Fruit fly (Drosophila melanogaster) whole organism, embryonic: ENCODE results near the gene BORCS6.

Experiments used
- Ada2b ChIP-seq: fragments of 200-800 bp; sonication (Bioruptor generic); IDR thresholded peaks from 2 replicates; pipeline ENCODE4 v1.3.6; 2022; ENCODE audit warnings: missing biosample characterization, missing genetic modification characterization
- Aef1 ChIP-seq: fragments of 200-800 bp; sonication (Bioruptor generic); IDR thresholded peaks from 3 replicates; pipeline ENCODE4 v1.3.6; 2022; ENCODE audit warnings: missing biosample characterization, missing genetic modification characterization
- Bdp1 ChIP-seq: fragments of 200-800 bp; sonication (Bioruptor generic); optimal IDR thresholded peaks from 3 replicates; lab custom pipeline; 2016; ENCODE audit warnings: missing biosample characterization, missing genetic modification characterization
- CG11398 ChIP-seq: fragments of 200-800 bp; sonication (Bioruptor generic); optimal IDR thresholded peaks from 2 replicates; lab custom pipeline; 2016; ENCODE audit warnings: missing biosample characterization, missing genetic modification characterization
- CG11504 ChIP-seq: fragments of 200-800 bp; sonication (Bioruptor generic); optimal IDR thresholded peaks from 3 replicates; lab custom pipeline; 2019; ENCODE audit warnings: missing biosample characterization, mild to moderate bottlenecking, missing genetic modification characterization, moderate library complexity
- CG12104 ChIP-seq: fragments of 200-800 bp; sonication (Bioruptor generic); optimal IDR thresholded peaks from 3 replicates; lab custom pipeline; 2016; ENCODE audit warnings: missing biosample characterization, missing genetic modification characterization
- CG12744 ChIP-seq: fragments of 200-800 bp; sonication (Bioruptor generic); optimal IDR thresholded peaks from 2 replicates; lab custom pipeline; 2016; ENCODE audit warnings: missing biosample characterization, missing genetic modification characterization
- CG14014 ChIP-seq: fragments of 200-800 bp; sonication (Bioruptor generic); IDR thresholded peaks from 2 replicates; pipeline ENCODE4 v1.3.6; 2022; ENCODE audit warnings: missing biosample characterization, missing genetic modification characterization
- CG16815 ChIP-seq: fragments of 200-800 bp; sonication (Bioruptor generic); optimal IDR thresholded peaks from 3 replicates; lab custom pipeline; 2017; ENCODE audit warnings: missing biosample characterization, mild to moderate bottlenecking, missing genetic modification characterization
- CG17328 ChIP-seq: fragments of 200-800 bp; sonication (Bioruptor generic); IDR thresholded peaks from 2 replicates; pipeline ENCODE4 v1.3.6; 2022; ENCODE audit warnings: missing biosample characterization, missing genetic modification characterization
- CG17829 ChIP-seq: fragments of 200-800 bp; optimal IDR thresholded peaks from 2 replicates; lab custom pipeline; 2019; ENCODE audit warnings: missing biosample characterization, mild to moderate bottlenecking, missing genetic modification characterization, moderate library complexity
- CG3163 ChIP-seq: fragments of 200-800 bp; sonication (Bioruptor generic); optimal IDR thresholded peaks from 3 replicates; lab custom pipeline; 2016; ENCODE audit warnings: missing biosample characterization, missing genetic modification characterization
- CG32772 ChIP-seq: fragments of 200-800 bp; sonication (Bioruptor generic); IDR thresholded peaks from 2 replicates; pipeline ENCODE4 v1.3.6; 2022; ENCODE audit warnings: missing biosample characterization, missing genetic modification characterization
- CG33557 ChIP-seq: fragments of 200-800 bp; sonication (Bioruptor generic); optimal IDR thresholded peaks from 2 replicates; lab custom pipeline; 2019; ENCODE audit warnings: missing biosample characterization, mild to moderate bottlenecking, missing genetic modification characterization, moderate library complexity
- CG7271 ChIP-seq: fragments of 200-800 bp; sonication (Bioruptor generic); optimal IDR thresholded peaks from 2 replicates; lab custom pipeline; 2018; ENCODE audit warnings: missing biosample characterization, mild to moderate bottlenecking, missing genetic modification characterization, moderate library complexity
- CG8089 ChIP-seq: fragments of 200-800 bp; sonication (Bioruptor generic); optimal IDR thresholded peaks from 3 replicates; lab custom pipeline; 2016; ENCODE audit warnings: missing biosample characterization, missing genetic modification characterization
- Ets65A ChIP-seq: fragments of 200-800 bp; sonication (Bioruptor generic); peaks from one replicate; lab custom pipeline; 2016; ENCODE audit warnings: missing biosample characterization, missing genetic modification characterization
- Fer1 ChIP-seq: fragments of 200-800 bp; sonication (Bioruptor generic); optimal IDR thresholded peaks from 2 replicates; lab custom pipeline; 2017; ENCODE audit warnings: missing biosample characterization, mild to moderate bottlenecking, missing genetic modification characterization
- HLH54F ChIP-seq: fragments of 200-800 bp; sonication (Bioruptor generic); optimal IDR thresholded peaks from 3 replicates; lab custom pipeline; 2016; ENCODE audit warnings: missing biosample characterization, missing genetic modification characterization
- HLHmδ ChIP-seq: fragments of 200-800 bp; sonication (Bioruptor generic); optimal IDR thresholded peaks from 2 replicates; lab custom pipeline; 2018; ENCODE audit warnings: missing biosample characterization, mild to moderate bottlenecking, missing genetic modification characterization, moderate library complexity
- Hr3 ChIP-seq: fragments of 200-800 bp; sonication (Bioruptor generic); optimal IDR thresholded peaks from 3 replicates; lab custom pipeline; 2016; ENCODE audit warnings: missing biosample characterization, missing genetic modification characterization
- Kr ChIP-seq: fragments of 200-800 bp; sonication (Bioruptor generic); optimal IDR thresholded peaks from 2 replicates; lab custom pipeline; 2017; ENCODE audit warnings: missing biosample characterization, mild to moderate bottlenecking, missing genetic modification characterization
- Lim3 ChIP-seq: fragments of 200-800 bp; sonication (Bioruptor generic); IDR thresholded peaks from 2 replicates; pipeline ENCODE4 v1.3.6; 2022; ENCODE audit warnings: missing biosample characterization, missing genetic modification characterization
- Mrtf ChIP-seq: fragments of 200-800 bp; sonication (Bioruptor generic); IDR thresholded peaks from 3 replicates; pipeline ENCODE4 v1.3.6; 2022; ENCODE audit warnings: missing biosample characterization, missing genetic modification characterization
- Ptx1 ChIP-seq: fragments of 200-800 bp; sonication (Bioruptor generic); IDR thresholded peaks from 2 replicates; pipeline ENCODE4 v1.3.6; 2022; ENCODE audit warnings: missing biosample characterization, missing genetic modification characterization
- Tbp ChIP-seq: fragments of >200 bp; optimal IDR thresholded peaks from 2 replicates; lab custom pipeline; 2018; ENCODE audit warnings: missing biosample characterization, missing genetic modification characterization
- ara ChIP-seq: fragments of 200-800 bp; sonication (Bioruptor generic); IDR thresholded peaks from 2 replicates; pipeline ENCODE4 v1.3.6; 2022; ENCODE audit warnings: missing biosample characterization, missing genetic modification characterization
- bbx ChIP-seq: fragments of 200-800 bp; sonication (Bioruptor generic); IDR thresholded peaks from 2 replicates; pipeline ENCODE4 v1.3.6; 2022; ENCODE audit warnings: missing biosample characterization, missing genetic modification characterization; ENCODE audit not compliant: partially characterized antibody
- bigmax ChIP-seq: fragments of 200-800 bp; sonication (Bioruptor generic); optimal IDR thresholded peaks from 2 replicates; lab custom pipeline; 2018; ENCODE audit warnings: missing biosample characterization, mild to moderate bottlenecking, missing genetic modification characterization
- br ChIP-seq: fragments of >200 bp; optimal IDR thresholded peaks from 2 replicates; lab custom pipeline; 2017
- btn ChIP-seq: fragments of 200-800 bp; sonication (Bioruptor generic); optimal IDR thresholded peaks from 2 replicates; lab custom pipeline; 2016; ENCODE audit warnings: missing biosample characterization, missing genetic modification characterization
- da ChIP-seq: fragments of 200-800 bp; sonication (Bioruptor generic); optimal IDR thresholded peaks from 2 replicates; lab custom pipeline; 2016; ENCODE audit warnings: missing biosample characterization, missing genetic modification characterization
- emc ChIP-seq: fragments of 200-800 bp; sonication (Bioruptor generic); optimal IDR thresholded peaks from 2 replicates; lab custom pipeline; 2016; ENCODE audit warnings: missing biosample characterization, missing genetic modification characterization
- eve ChIP-seq, 2 experiments: fragments of >200 bp; optimal IDR thresholded peaks; 2 replicates each; lab custom pipeline; 2017; ENCODE audit warnings: missing biosample characterization in 2 of 2, missing genetic modification characterization in 2 of 2
- exex ChIP-seq: fragments of 200-800 bp; sonication (Bioruptor generic); optimal IDR thresholded peaks from 4 replicates; lab custom pipeline; 2018; ENCODE audit warnings: missing biosample characterization, mild to moderate bottlenecking, missing genetic modification characterization, moderate library complexity
- fru ChIP-seq: fragments of >200 bp; optimal IDR thresholded peaks from 2 replicates; lab custom pipeline; 2017
- gt ChIP-seq: fragments of 200-800 bp; sonication (Bioruptor generic); IDR thresholded peaks from 2 replicates; pipeline ENCODE4 v1.3.6; 2022; ENCODE audit warnings: missing biosample characterization, missing genetic modification characterization
- ham ChIP-seq: fragments of 200-800 bp; sonication (Bioruptor generic); IDR thresholded peaks from 2 replicates; pipeline ENCODE4 v1.3.6; 2022; ENCODE audit warnings: missing biosample characterization, missing genetic modification characterization
- hth ChIP-seq: fragments of >200 bp; optimal IDR thresholded peaks from 2 replicates; lab custom pipeline; 2017; ENCODE audit warnings: inconsistent platforms
- jigr1 ChIP-seq: fragments of 200-800 bp; sonication (Bioruptor generic); IDR thresholded peaks from 3 replicates; pipeline ENCODE4 v1.3.6; 2022; ENCODE audit warnings: missing biosample characterization, missing genetic modification characterization
- mirr ChIP-seq: fragments of 200-800 bp; sonication (Bioruptor generic); optimal IDR thresholded peaks from 3 replicates; lab custom pipeline; 2018; ENCODE audit warnings: missing biosample characterization, mild to moderate bottlenecking, missing genetic modification characterization
- peb ChIP-seq: fragments of 200-800 bp; sonication (Bioruptor generic); IDR thresholded peaks from 2 replicates; pipeline ENCODE4 v1.3.6; 2022; ENCODE audit warnings: missing biosample characterization, missing genetic modification characterization
- row ChIP-seq: fragments of 200-800 bp; sonication (Bioruptor generic); IDR thresholded peaks from 3 replicates; pipeline ENCODE4 v1.3.6; 2022; ENCODE audit warnings: missing biosample characterization, missing genetic modification characterization
- sd ChIP-seq: fragments of 200-800 bp; sonication (Bioruptor generic); optimal IDR thresholded peaks from 3 replicates; lab custom pipeline; 2018; ENCODE audit warnings: missing biosample characterization, mild to moderate bottlenecking, missing genetic modification characterization, moderate library complexity
- slbo ChIP-seq: fragments of 200-800 bp; sonication (Bioruptor generic); IDR thresholded peaks from 2 replicates; pipeline ENCODE4 v1.3.6; 2022; ENCODE audit warnings: missing biosample characterization, missing genetic modification characterization
- sr ChIP-seq: fragments of 200-800 bp; sonication (Bioruptor generic); IDR thresholded peaks from 3 replicates; pipeline ENCODE4 v1.3.6; 2022; ENCODE audit warnings: missing biosample characterization, missing genetic modification characterization
- stwl ChIP-seq: fragments of 200-800 bp; sonication (Bioruptor generic); optimal IDR thresholded peaks from 3 replicates; lab custom pipeline; 2018; ENCODE audit warnings: missing biosample characterization, mild to moderate bottlenecking, missing genetic modification characterization, moderate library complexity
- tin ChIP-seq: fragments of 200-800 bp; sonication (Bioruptor generic); optimal IDR thresholded peaks from 3 replicates; lab custom pipeline; 2016; ENCODE audit warnings: missing biosample characterization, missing genetic modification characterization
- tio ChIP-seq: fragments of 200-800 bp; sonication (Bioruptor generic); optimal IDR thresholded peaks from 2 replicates; lab custom pipeline; 2017; ENCODE audit warnings: missing biosample characterization, missing genetic modification characterization, inconsistent platforms
- trem ChIP-seq: fragments of 200-800 bp; optimal IDR thresholded peaks from 3 replicates; lab custom pipeline; 2019; ENCODE audit warnings: missing biosample characterization, mild to moderate bottlenecking, missing genetic modification characterization, moderate library complexity
- unc-4 ChIP-seq: fragments of 200-800 bp; sonication (Bioruptor generic); IDR thresholded peaks from 2 replicates; pipeline ENCODE4 v1.3.6; 2022; ENCODE audit warnings: missing biosample characterization, missing genetic modification characterization; ENCODE audit not compliant: partially characterized antibody

BORCS6 gene

DNA sequence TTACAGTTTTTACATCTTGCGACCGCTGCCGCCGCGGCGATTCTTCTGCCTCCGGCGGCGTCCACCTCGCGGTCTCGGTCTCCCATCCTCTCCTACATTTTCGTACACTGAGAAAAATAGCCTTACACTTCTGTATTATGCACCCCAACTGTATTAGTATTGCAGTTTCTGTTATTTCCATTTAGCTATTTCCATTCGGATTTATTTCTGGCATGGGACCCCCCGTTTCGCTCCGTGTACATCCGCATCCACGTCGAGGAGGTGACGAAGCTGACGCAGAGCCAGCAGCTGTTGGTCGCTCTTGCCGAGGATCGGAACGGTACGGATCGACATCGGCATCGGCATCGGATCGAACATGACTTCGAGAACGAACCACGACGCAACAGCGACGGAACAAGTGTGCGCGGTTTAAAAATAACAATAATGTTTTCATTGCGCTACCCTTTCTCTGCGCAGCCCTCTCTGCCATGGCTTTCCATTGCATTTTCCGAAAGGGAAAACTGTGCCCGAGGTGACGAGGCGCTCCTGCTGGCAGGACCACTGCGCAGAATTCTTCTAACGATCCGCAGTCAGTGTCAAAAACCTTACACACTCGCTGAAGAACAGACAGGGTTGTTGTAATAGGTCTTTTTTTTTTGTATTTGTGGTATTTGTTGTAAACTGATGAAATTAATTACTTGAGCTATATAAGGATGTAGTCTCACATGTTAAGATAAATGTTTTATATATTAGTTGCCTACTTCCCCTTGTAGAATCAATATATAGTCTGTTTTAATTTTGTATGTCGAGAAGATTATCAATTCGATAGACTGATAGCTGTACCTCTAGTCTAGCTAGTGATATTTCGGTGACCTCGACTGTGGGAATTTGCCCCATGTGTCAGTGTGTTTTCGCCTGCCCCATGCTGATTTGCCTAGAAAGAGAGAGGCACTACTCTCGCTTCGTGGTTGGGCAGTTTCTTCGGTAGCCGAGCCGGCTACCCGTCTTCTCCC is 48.9 kb downstream of the BORCS6 start (continued):
- TF ChIP-seq Lim3 (GFP tag; lab: Robert Waterston, UW) (peak; percentile 23; the same call in 1 of the 2 replicates), hth (lab: Kevin White, UChicago) (no peak), tio (GFP tag; lab: Kevin White, UChicago) (peak; percentile 76), CG17829 (tag; lab: Kevin White, UChicago) (peak; percentile 93), CG8089 (peak; percentile 85), mirr (GFP tag; lab: Kevin White, UChicago) (peak; percentile 87), tin (peak; percentile 93), da (GFP tag; lab: Kevin White, UChicago) (peak; percentile 87), HLH54F (GFP tag; lab: Kevin White, UChicago) (peak; percentile 91), Fer1 (GFP tag; lab: Kevin White, UChicago) (peak; percentile 83), trem (peak; percentile 66), bbx (GFP tag; lab: Robert Waterston, UW) (0 out of 2 replicates have a peak, but pooled peaks have one; percentile 9), CG11398 (GFP tag; lab: Kevin White, UChicago) (peak; percentile 88), Ptx1 (GFP tag; lab: Robert Waterston, UW) (peak; percentile 93), fru (lab: Kevin White, UChicago) (no peak), Bdp1 (GFP tag; lab: Kevin White, UChicago) (peak; percentile 72), bigmax (GFP tag; lab: Kevin White, UChicago) (no peak), Tbp (GFP tag; lab: Kevin White, UChicago) (no peak), Mrtf (GFP tag; lab: Robert Waterston, UW) (peak; percentile 91), sd (peak; percentile 60), btn (GFP tag; lab: Kevin White, UChicago) (peak; percentile 85), br (lab: Kevin White, UChicago) (no peak), ara (GFP tag; lab: Robert Waterston, UW) (peak; percentile 95), eve (GFP tag; optimal IDR thresholded peaks at IDR 0.05; lab: Kevin White, UChicago) (no peak), stwl (tag; lab: Kevin White, UChicago) (peak; percentile 28), CG33557 (GFP tag; lab: Kevin White, UChicago) (peak; percentile 88), Ets65A (peak; percentile 99), Aef1 (GFP tag; lab: Robert Waterston, UW) (peak; percentile 89), CG12744 (GFP tag; lab: Kevin White, UChicago) (peak; percentile 89), CG16815 (peak; percentile 91), emc (GFP tag; lab: Kevin White, UChicago) (peak; percentile 81), slbo (GFP tag; lab: Robert Waterston, UW) (peak; percentile 94), ham (GFP tag; lab: Robert Waterston, UW) (peak; percentile 76; the same call in 1 of the 2 replicates), CG3163 (GFP tag; lab: Kevin White, UChicago) (peak; percentile 70), CG11504 (tag; lab: Kevin White, UChicago) (peak; percentile 83), Ada2b (GFP tag; lab: Robert Waterston, UW) (peak; percentile 89), jigr1 (GFP tag; lab: Robert Waterston, UW) (peak; percentile 63; the same call in 1 of the 3 replicates), row (GFP tag; lab: Robert Waterston, UW) (peak; percentile 95), exex (tag; lab: Kevin White, UChicago) (no peak), sr (peak; percentile 66; the same call in 1 of the 3 replicates), CG7271 (tag; lab: Kevin White, UChicago) (no peak), Kr (GFP tag; lab: Kevin White, UChicago) (peak; percentile 76), unc-4 (GFP tag; lab: Robert Waterston, UW) (no peak), HLHmδ (GFP tag; lab: Kevin White, UChicago) (no peak), Hr3 (GFP tag; lab: Kevin White, UChicago) (peak; percentile 84), peb (GFP tag; lab: Robert Waterston, UW) (peak; percentile 81), CG17328 (peak; percentile 93), gt (GFP tag; lab: Robert Waterston, UW) (peak; percentile 86), CG12104 (GFP tag; lab: Kevin White, UChicago) (peak; percentile 65), CG14014 (peak; percentile 93), CG32772 (GFP tag; lab: Robert Waterston, UW) (peak; percentile 91)
